Worm (Caenorhabditis elegans) whole organism, midembryonic: Measurements from ENCODE around the gene rps-1.

Experiments
- T22C8.4 ChIP-seq: fragments of 200-800 bp; sonication (Bioruptor generic); IDR thresholded peaks from 2 replicates; pipeline ENCODE4 v1.3.6; 2022; ENCODE audit warnings: missing genetic modification characterization, missing compliant biosample characterization
- cog-1 ChIP-seq: sonication (generic microtip); optimal IDR thresholded peaks from 2 replicates; lab custom pipeline; 2016; ENCODE audit warnings: missing genetic modification characterization, missing compliant biosample characterization
- flt-1 ChIP-seq: fragments of 200-800 bp; sonication (Bioruptor generic); IDR thresholded peaks from 2 replicates; pipeline ENCODE4 v1.3.6; 2022; ENCODE audit warnings: missing genetic modification characterization, missing compliant biosample characterization
- klf-2 ChIP-seq: fragments of 200-800 bp; sonication (Bioruptor generic); conservative IDR thresholded peaks from 2 replicates; pipeline ENCODE4 v1.3.6; 2022; ENCODE audit warnings: missing genetic modification reagents, missing genetic modification characterization, missing compliant biosample characterization
- med-1 ChIP-seq: sonication (generic microtip); optimal IDR thresholded peaks from 2 replicates; lab custom pipeline; 2017; ENCODE audit warnings: missing genetic modification characterization, mild to moderate bottlenecking, missing compliant biosample characterization, antibody characterized with exemption, missing genetic modification reagents; ENCODE audit not compliant: insufficient read depth
- ref-1 ChIP-seq: fragments of 200-800 bp; sonication (Bioruptor generic); conservative IDR thresholded peaks from 2 replicates; pipeline ENCODE4 v1.3.6; 2022; ENCODE audit warnings: missing genetic modification reagents, missing genetic modification characterization, missing compliant biosample characterization
- tab-1 ChIP-seq: fragments of 200-800 bp; sonication (Bioruptor generic); IDR thresholded peaks from 2 replicates; pipeline ENCODE4 v1.3.6; 2022; ENCODE audit warnings: missing genetic modification characterization, missing compliant biosample characterization
- ztf-23 ChIP-seq: fragments of 200-800 bp; sonication (Bioruptor generic); IDR thresholded peaks from 2 replicates; pipeline ENCODE4 v1.3.6; 2022; ENCODE audit warnings: missing genetic modification reagents, missing genetic modification characterization, missing compliant biosample characterization
- ztf-29 ChIP-seq: fragments of 200-800 bp; sonication (Bioruptor generic); IDR thresholded peaks from 2 replicates; pipeline ENCODE4 v1.3.6; 2022; ENCODE audit warnings: missing genetic modification reagents, missing genetic modification characterization, missing compliant biosample characterization

rps-1 gene

ce11 chrIII:4495250-4495649, 19.5 kb downstream of the rps-1 start:
- TF ChIP-seq tab-1 (no peak), T22C8.4 (GFP tag; lab: Robert Waterston, UW) (no peak), ref-1 (GFP tag; lab: Robert Waterston, UW) (no peak), flt-1 (GFP tag; lab: Robert Waterston, UW) (no peak), med-1 (no peak), cog-1 (no peak), ztf-23 (GFP tag; lab: Robert Waterston, UW) (no peak), ztf-29 (no peak), klf-2 (GFP tag; lab: Robert Waterston, UW) (no peak)

ce11 chrIII:4495685-4496084, 20.0 kb downstream of the rps-1 start:
- TF ChIP-seq flt-1 (GFP tag; lab: Robert Waterston, UW) (no peak), tab-1 (no peak), cog-1 (no peak), med-1 (no peak), ref-1 (GFP tag; lab: Robert Waterston, UW) (no peak), ztf-29 (no peak), klf-2 (GFP tag; lab: Robert Waterston, UW) (no peak), T22C8.4 (GFP tag; lab: Robert Waterston, UW) (no peak), ztf-23 (GFP tag; lab: Robert Waterston, UW) (no peak)

ce11 chrIII:4496085-4496484, 20.4 kb downstream of the rps-1 start:
- no peak for TF ChIP-seq med-1
- TF ChIP-seq tab-1 = no peak
- TF ChIP-seq ztf-29 = no peak
- TF ChIP-seq ztf-23 (GFP tag; lab: Robert Waterston, UW) = no peak
- TF ChIP-seq ref-1 (GFP tag; lab: Robert Waterston, UW) = no peak
- TF ChIP-seq klf-2 (GFP tag; lab: Robert Waterston, UW) = no peak
- TF ChIP-seq T22C8.4 (GFP tag; lab: Robert Waterston, UW) = no peak
- no peak for TF ChIP-seq cog-1
- TF ChIP-seq flt-1 (GFP tag; lab: Robert Waterston, UW) = no peak

- TF ChIP-seq T22C8.4 (GFP tag; lab: Robert Waterston, UW) = no peak
- TF ChIP-seq flt-1 (GFP tag; lab: Robert Waterston, UW) = no peak
- TF ChIP-seq cog-1 = no peak
- no peak for TF ChIP-seq ref-1 (GFP tag; lab: Robert Waterston, UW)
- TF ChIP-seq ztf-23 (GFP tag; lab: Robert Waterston, UW) = no peak
- no peak for TF ChIP-seq tab-1
- TF ChIP-seq ztf-29 = no peak
- TF ChIP-seq klf-2 (GFP tag; lab: Robert Waterston, UW) = no peak
- no peak for TF ChIP-seq med-1
Measured at ce11 chrIII:4498938-4499337, 23.2 kb downstream of the rps-1 start, which contains the start of the genes C07G2.5 and atf-7. C07G2.5 (minus strand) TSS chrIII:4499038. atf-7 (minus strand) TSS chrIII:4499045.

ce11 chrIII:4502559-4503240, 27.0 kb downstream of the rps-1 start:
- no peak for TF ChIP-seq tab-1
- TF ChIP-seq ztf-29 = peak; percentile 20; the same call in 1 of the 2 replicates
- peak; percentile 28 for TF ChIP-seq cog-1
- TF ChIP-seq flt-1 (GFP tag; lab: Robert Waterston, UW) = peak; percentile 60

- no peak for TF ChIP-seq klf-2 (GFP tag; lab: Robert Waterston, UW)
- no peak for TF ChIP-seq med-1
- no peak for TF ChIP-seq flt-1 (GFP tag; lab: Robert Waterston, UW)
- no peak for TF ChIP-seq ztf-29
- TF ChIP-seq ref-1 (GFP tag; lab: Robert Waterston, UW) = no peak
- TF ChIP-seq T22C8.4 (GFP tag; lab: Robert Waterston, UW) = no peak
- no peak for TF ChIP-seq tab-1
- TF ChIP-seq ztf-23 (GFP tag; lab: Robert Waterston, UW) = no peak
- no peak for TF ChIP-seq cog-1
Measured at ce11 chrIII:4504358-4504757, 28.6 kb downstream of the rps-1 start.

- TF ChIP-seq T22C8.4 (GFP tag; lab: Robert Waterston, UW) = no peak
- no peak for TF ChIP-seq flt-1 (GFP tag; lab: Robert Waterston, UW)
- no peak for TF ChIP-seq ztf-23 (GFP tag; lab: Robert Waterston, UW)
Measured at ce11 chrIII:4504934-4505484, 29.3 kb downstream of the rps-1 start.

ce11 chrIII:4505726-4506125, 30.0 kb downstream of the rps-1 start:
- TF ChIP-seq med-1 (no peak), ztf-23 (GFP tag; lab: Robert Waterston, UW) (no peak), klf-2 (GFP tag; lab: Robert Waterston, UW) (no peak), T22C8.4 (GFP tag; lab: Robert Waterston, UW) (no peak), tab-1 (no peak), ztf-29 (no peak), flt-1 (GFP tag; lab: Robert Waterston, UW) (no peak), cog-1 (no peak), ref-1 (GFP tag; lab: Robert Waterston, UW) (no peak)

- no peak for TF ChIP-seq klf-2 (GFP tag; lab: Robert Waterston, UW)
- TF ChIP-seq ztf-29 = no peak
- TF ChIP-seq med-1 = no peak
- no peak for TF ChIP-seq tab-1
- no peak for TF ChIP-seq cog-1
- TF ChIP-seq ref-1 (GFP tag; lab: Robert Waterston, UW) = no peak
- TF ChIP-seq T22C8.4 (GFP tag; lab: Robert Waterston, UW) = no peak
- TF ChIP-seq flt-1 (GFP tag; lab: Robert Waterston, UW) = no peak
- no peak for TF ChIP-seq ztf-23 (GFP tag; lab: Robert Waterston, UW)
Measured at ce11 chrIII:4506140-4506539, 30.4 kb downstream of the rps-1 start.

ce11 chrIII:4506590-4507128, 30.9 kb downstream of the rps-1 start:
- TF ChIP-seq tab-1 = no peak
- TF ChIP-seq cog-1 = no peak
- TF ChIP-seq flt-1 (GFP tag; lab: Robert Waterston, UW) = no peak
- no peak for TF ChIP-seq ztf-23 (GFP tag; lab: Robert Waterston, UW)
- TF ChIP-seq klf-2 (GFP tag; lab: Robert Waterston, UW) = no peak
